Worm (Caenorhabditis elegans) whole organism, L2 larva: Measurements from ENCODE around the gene Y46G5A.23.

Source experiments
- C34F6.9 ChIP-seq: fragments of 150-350 bp; optimal IDR thresholded peaks from 2 replicates; lab custom pipeline; 2014; ENCODE audit warnings: missing biosample characterization, missing genetic modification characterization
- F13H6.1 ChIP-seq: sonication (generic microtip); optimal IDR thresholded peaks from 2 replicates; lab custom pipeline; 2016; ENCODE audit warnings: missing genetic modification characterization, missing compliant biosample characterization
- R02D3.7 ChIP-seq: fragments of 150-350 bp; optimal IDR thresholded peaks from 2 replicates; lab custom pipeline; 2014; ENCODE audit warnings: missing biosample characterization, missing genetic modification characterization
- Y55F3AM.14 ChIP-seq: fragments of 200-800 bp; sonication (Bioruptor generic); optimal IDR thresholded peaks from 2 replicates; lab custom pipeline; 2018; ENCODE audit warnings: mild to moderate bottlenecking, missing genetic modification characterization, missing compliant biosample characterization
- ZK546.5 ChIP-seq: sonication (generic microtip); optimal IDR thresholded peaks from 2 replicates; lab custom pipeline; 2017; ENCODE audit warnings: missing biosample characterization, missing genetic modification characterization
- alr-1 ChIP-seq: fragments of 150-350 bp; optimal IDR thresholded peaks from 2 replicates; lab custom pipeline; 2014; ENCODE audit warnings: missing biosample characterization, missing genetic modification characterization
- aly-2 ChIP-seq: fragments of 150-350 bp; optimal IDR thresholded peaks from 2 replicates; lab custom pipeline; 2014; ENCODE audit warnings: missing biosample characterization, missing genetic modification characterization
- ama-1 ChIP-seq: fragments of 150-350 bp; optimal IDR thresholded peaks from 2 replicates; lab custom pipeline; 2018; ENCODE audit warnings: inconsistent platforms
- blmp-1 ChIP-seq: sonication (generic microtip); optimal IDR thresholded peaks from 2 replicates; lab custom pipeline; 2017; ENCODE audit warnings: missing genetic modification characterization, mild to moderate bottlenecking, missing compliant biosample characterization, antibody characterized with exemption, moderate library complexity; ENCODE audit not compliant: insufficient read depth
- ceh-16 ChIP-seq: fragments of 150-350 bp; optimal IDR thresholded peaks from 2 replicates; lab custom pipeline; 2014; ENCODE audit warnings: missing biosample characterization, missing genetic modification characterization
- ceh-82 ChIP-seq: fragments of 150-350 bp; optimal IDR thresholded peaks from 2 replicates; lab custom pipeline; 2014; ENCODE audit warnings: missing biosample characterization, missing genetic modification characterization
- crh-2 ChIP-seq: sonication (generic microtip); optimal IDR thresholded peaks from 2 replicates; lab custom pipeline; 2017; ENCODE audit warnings: missing biosample characterization, missing genetic modification characterization
- dmd-4 ChIP-seq: sonication (generic microtip); optimal IDR thresholded peaks from 2 replicates; lab custom pipeline; 2017; ENCODE audit warnings: missing biosample characterization, missing genetic modification characterization
- elt-3 ChIP-seq: sonication (generic microtip); optimal IDR thresholded peaks from 2 replicates; lab custom pipeline; 2017; ENCODE audit warnings: missing biosample characterization, missing genetic modification characterization
- fos-1 ChIP-seq: fragments of 150-350 bp; optimal IDR thresholded peaks from 2 replicates; lab custom pipeline; 2014; ENCODE audit warnings: missing biosample characterization, missing genetic modification characterization
- gmeb-1 ChIP-seq: fragments of 150-350 bp; optimal IDR thresholded peaks from 2 replicates; lab custom pipeline; 2014; ENCODE audit warnings: missing biosample characterization, missing genetic modification characterization
- lin-11 ChIP-seq: fragments of 150-350 bp; sonication (generic microtip); optimal IDR thresholded peaks from 2 replicates; lab custom pipeline; 2014; ENCODE audit warnings: missing biosample characterization, missing genetic modification characterization, inconsistent platforms, mixed read lengths
- lin-13 ChIP-seq: fragments of 150-350 bp; optimal IDR thresholded peaks from 2 replicates; lab custom pipeline; 2014; ENCODE audit warnings: missing biosample characterization, missing genetic modification reagents, missing genetic modification characterization
- lin-39 ChIP-seq: fragments of 150-350 bp; optimal IDR thresholded peaks from 2 replicates; lab custom pipeline; 2014; ENCODE audit warnings: missing biosample characterization, missing genetic modification reagents, missing genetic modification characterization
- mab-5 ChIP-seq: fragments of 150-350 bp; optimal IDR thresholded peaks from 2 replicates; lab custom pipeline; 2014; ENCODE audit warnings: missing biosample characterization, missing genetic modification characterization
- mbf-1 ChIP-seq: sonication (generic microtip); optimal IDR thresholded peaks from 2 replicates; lab custom pipeline; 2017; ENCODE audit warnings: missing biosample characterization, missing genetic modification characterization
- mdl-1 ChIP-seq, 2 experiments: fragments of 150-350 bp in 1 of 2; sonication (generic microtip) in 1 of 2; optimal IDR thresholded peaks; 2 replicates each; lab custom pipeline; 2017; ENCODE audit warnings: missing biosample characterization in 2 of 2, missing genetic modification characterization in 2 of 2
- nhr-10 ChIP-seq: sonication (generic microtip); optimal IDR thresholded peaks from 2 replicates; lab custom pipeline; 2017; ENCODE audit warnings: missing biosample characterization, missing genetic modification characterization
- nhr-11 ChIP-seq: fragments of 150-350 bp; optimal IDR thresholded peaks from 2 replicates; lab custom pipeline; 2014; ENCODE audit warnings: missing biosample characterization, missing genetic modification characterization
- nhr-129 ChIP-seq: fragments of 150-350 bp; optimal IDR thresholded peaks from 2 replicates; lab custom pipeline; 2014; ENCODE audit warnings: missing biosample characterization, missing genetic modification characterization
- nhr-21 ChIP-seq: fragments of 150-350 bp; optimal IDR thresholded peaks from 2 replicates; lab custom pipeline; 2014; ENCODE audit warnings: missing biosample characterization, missing genetic modification characterization
- nhr-23 ChIP-seq: fragments of 150-350 bp; optimal IDR thresholded peaks from 2 replicates; lab custom pipeline; 2014; ENCODE audit warnings: missing biosample characterization, missing genetic modification reagents, missing genetic modification characterization
- nhr-237 ChIP-seq: fragments of 150-350 bp; optimal IDR thresholded peaks from 2 replicates; lab custom pipeline; 2014; ENCODE audit warnings: missing biosample characterization, missing genetic modification characterization
- sma-3 ChIP-seq: sonication (generic microtip); optimal IDR thresholded peaks from 2 replicates; lab custom pipeline; 2016; ENCODE audit warnings: missing genetic modification reagents, missing genetic modification characterization, missing compliant biosample characterization
- sma-9 ChIP-seq, 2 experiments: fragments of 150-350 bp in 1 of 2; sonication (generic microtip) in 1 of 2; optimal IDR thresholded peaks; 2 replicates each; lab custom pipeline; 2014 to 2016; ENCODE audit warnings: missing genetic modification characterization in 2 of 2, mild to moderate bottlenecking in 1 of 2, missing biosample characterization in 1 of 2, missing compliant biosample characterization in 1 of 2, missing genetic modification reagents in 1 of 2, moderate library complexity in 1 of 2
- unc-62 ChIP-seq: fragments of 150-350 bp; optimal IDR thresholded peaks from 2 replicates; lab custom pipeline; 2014; ENCODE audit warnings: missing biosample characterization, missing genetic modification reagents, missing genetic modification characterization
- zag-1 ChIP-seq: fragments of 150-350 bp; optimal IDR thresholded peaks from 2 replicates; lab custom pipeline; 2014; ENCODE audit warnings: missing biosample characterization, missing genetic modification characterization
- ztf-4 ChIP-seq: fragments of 150-350 bp; optimal IDR thresholded peaks from 2 replicates; lab custom pipeline; 2014; ENCODE audit warnings: missing biosample characterization, missing genetic modification characterization

Y46G5A.23 gene

DNA sequence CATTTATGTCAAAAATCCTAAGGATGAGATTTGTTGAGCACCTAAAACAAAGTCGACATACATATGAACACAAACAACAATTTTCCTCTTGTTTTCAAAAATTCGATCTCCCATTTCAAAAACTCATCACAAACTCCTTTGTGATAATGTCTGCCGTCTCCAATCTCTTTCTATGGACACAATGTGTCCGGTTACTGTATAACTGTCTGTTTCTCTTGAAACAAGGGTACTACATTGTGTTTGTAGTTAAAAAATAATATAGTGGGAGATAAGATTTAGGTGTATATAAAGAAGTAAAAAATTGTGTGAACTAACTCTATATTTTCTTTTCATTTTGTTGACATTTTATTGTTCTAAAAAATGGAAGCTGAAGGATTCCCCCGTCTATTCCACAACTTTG, 1.6 kb upstream of the Y46G5A.23 start, which contains the start of gene bcmo-1:
Gene bcmo-1 (plus strand): TSS at position 330 of the 400 bp plus-strand sequence.
- TF ChIP-seq nhr-21 (tag; lab: Kevin White, UChicago) = no peak
- no peak for TF ChIP-seq ceh-82
- TF ChIP-seq nhr-10 (tag; lab: Kevin White, UChicago) = no peak
- no peak for TF ChIP-seq dmd-4 (tag; lab: Kevin White, UChicago)
- no peak for TF ChIP-seq nhr-129
- no peak for TF ChIP-seq sma-9 (GFP tag; optimal IDR thresholded peaks at IDR 0.05; lab: Kevin White, UChicago)
- no peak for TF ChIP-seq sma-9 (tag; optimal IDR thresholded peaks at IDR 0.05; lab: Kevin White, UChicago)
- no peak for TF ChIP-seq blmp-1 (tag; lab: Kevin White, UChicago)
- no peak for TF ChIP-seq lin-11 (tag; lab: Kevin White, UChicago)
- no peak for TF ChIP-seq mab-5
- TF ChIP-seq, all 48 proteins: peak for 0

DNA sequence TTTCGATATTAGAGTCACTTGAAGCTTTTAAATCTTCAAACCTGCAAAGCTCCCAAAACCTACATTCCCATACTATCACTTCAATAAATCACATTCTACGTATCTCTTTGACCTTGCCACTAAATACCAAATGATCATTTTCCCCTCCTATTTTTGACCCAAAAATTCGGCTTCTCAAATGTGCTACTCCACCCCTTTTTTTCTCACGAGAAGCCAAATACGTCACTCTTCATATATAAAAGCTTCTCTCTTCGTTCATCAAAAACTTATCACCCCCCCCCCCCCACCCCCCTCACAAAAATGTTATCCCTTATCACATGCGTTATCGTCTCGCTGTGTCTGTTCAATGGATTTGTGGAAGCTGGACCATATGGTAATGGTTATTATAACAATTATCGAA, 2.0 kb downstream of the Y46G5A.23 start, which contains the start of gene Y46G5A.38:
Gene Y46G5A.38 (plus strand): TSS at position 301 of the 400 bp plus-strand sequence.
- TF ChIP-seq alr-1 (tag; lab: Kevin White, UChicago) = no peak
- TF ChIP-seq mbf-1 (tag; lab: Kevin White, UChicago) = no peak
- TF ChIP-seq elt-3 = no peak
- no peak for TF ChIP-seq ZK546.5 (tag; lab: Kevin White, UChicago)
- TF ChIP-seq ceh-82 = no peak
- no peak for TF ChIP-seq ceh-16 (tag; lab: Kevin White, UChicago)
- no peak for TF ChIP-seq nhr-11 (tag; lab: Kevin White, UChicago)
- TF ChIP-seq F13H6.1 (tag; lab: Kevin White, UChicago) = no peak
- no peak for TF ChIP-seq lin-39 (tag; lab: Kevin White, UChicago)
- no peak for TF ChIP-seq nhr-21 (tag; lab: Kevin White, UChicago)

DNA sequence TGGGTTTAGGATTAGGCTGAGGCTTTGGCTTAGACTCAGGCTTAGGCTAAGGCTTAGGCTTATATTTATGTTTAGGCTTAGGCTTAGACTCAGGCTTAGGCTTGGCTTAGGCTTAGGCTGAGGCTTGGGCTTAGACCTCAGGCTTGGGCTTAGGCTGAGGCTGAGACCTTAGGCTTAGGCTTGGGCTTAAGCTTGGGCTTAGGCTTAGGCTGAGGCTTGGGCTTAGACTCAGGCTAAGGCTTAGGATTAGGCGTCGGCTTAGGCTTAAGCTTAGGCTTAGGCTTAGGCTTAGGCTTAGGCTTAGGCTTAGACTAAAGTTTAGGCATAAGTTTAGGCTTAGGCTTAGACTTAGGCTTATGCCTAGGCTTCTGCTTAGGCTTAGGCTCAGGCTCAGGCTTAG, 4.3 kb downstream of the Y46G5A.23 start:
- TF ChIP-seq lin-11 (tag; lab: Kevin White, UChicago) (no peak), C34F6.9 (tag; lab: Kevin White, UChicago) (no peak), aly-2 (tag; lab: Kevin White, UChicago) (no peak), unc-62 (GFP tag; lab: Kevin White, UChicago) (no peak), mdl-1 (tag; optimal IDR thresholded peaks at IDR 0.05; lab: Kevin White, UChicago) (no peak), Y55F3AM.14 (GFP tag; lab: Kevin White, UChicago) (no peak), nhr-23 (tag; lab: Kevin White, UChicago) (no peak), elt-3 (no peak), R02D3.7 (tag; lab: Kevin White, UChicago) (no peak)

DNA sequence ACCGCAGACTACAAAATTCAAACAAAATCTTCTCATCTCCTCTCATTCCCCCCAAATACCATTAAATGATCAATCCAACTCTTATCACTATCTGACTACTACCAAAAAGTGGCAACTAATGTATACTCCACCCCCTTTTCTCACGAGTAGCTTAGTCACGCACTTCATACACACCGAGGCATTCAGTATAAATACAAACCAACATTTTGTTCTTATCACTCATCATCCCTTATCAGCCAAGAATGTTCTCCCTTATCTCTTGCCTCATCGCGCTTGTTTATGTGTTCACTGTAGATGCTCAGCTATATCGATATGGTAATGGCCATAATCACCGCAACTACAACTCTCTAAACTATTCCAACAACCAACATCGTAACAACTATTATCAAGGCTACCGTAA, 5.3 kb downstream of the Y46G5A.23 start, which contains the start of gene Y46G5A.36:
Gene Y46G5A.36 (plus strand): TSS at position 243 of the 400 bp plus-strand sequence.
- TF ChIP-seq aly-2 (tag; lab: Kevin White, UChicago) (no peak), fos-1 (tag; lab: Kevin White, UChicago) (peak; percentile 59), sma-3 (GFP tag; lab: Kevin White, UChicago) (no peak), alr-1 (tag; lab: Kevin White, UChicago) (no peak), sma-9 (GFP tag; optimal IDR thresholded peaks at IDR 0.05; lab: Kevin White, UChicago) (peak; percentile 21), sma-9 (tag; optimal IDR thresholded peaks at IDR 0.05; lab: Kevin White, UChicago) (no peak), crh-2 (peak; percentile 8), R02D3.7 (tag; lab: Kevin White, UChicago) (no peak)

DNA sequence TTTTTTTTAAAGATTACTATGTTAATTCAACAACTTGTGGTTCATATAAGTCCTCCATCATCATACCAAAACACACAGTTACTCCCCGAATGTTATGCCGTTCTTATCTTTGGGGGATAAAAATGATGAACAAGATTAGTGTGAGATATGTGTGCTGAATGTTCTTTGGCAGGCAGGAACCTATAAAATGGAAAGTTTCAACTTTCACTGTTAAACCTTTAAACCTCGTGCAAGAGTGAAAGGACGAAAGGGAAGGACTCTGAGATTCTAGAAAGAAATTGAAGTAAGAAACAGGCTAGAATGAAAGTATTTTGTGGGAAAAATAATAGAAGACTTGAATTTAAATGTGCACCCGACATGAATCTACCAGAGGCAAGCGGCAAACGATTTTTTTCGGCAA, 8.8 kb downstream of the Y46G5A.23 start:
- TF ChIP-seq blmp-1 (tag; lab: Kevin White, UChicago) (peak; percentile 80), ama-1 (lab: Kevin White, UChicago) (no peak)

DNA sequence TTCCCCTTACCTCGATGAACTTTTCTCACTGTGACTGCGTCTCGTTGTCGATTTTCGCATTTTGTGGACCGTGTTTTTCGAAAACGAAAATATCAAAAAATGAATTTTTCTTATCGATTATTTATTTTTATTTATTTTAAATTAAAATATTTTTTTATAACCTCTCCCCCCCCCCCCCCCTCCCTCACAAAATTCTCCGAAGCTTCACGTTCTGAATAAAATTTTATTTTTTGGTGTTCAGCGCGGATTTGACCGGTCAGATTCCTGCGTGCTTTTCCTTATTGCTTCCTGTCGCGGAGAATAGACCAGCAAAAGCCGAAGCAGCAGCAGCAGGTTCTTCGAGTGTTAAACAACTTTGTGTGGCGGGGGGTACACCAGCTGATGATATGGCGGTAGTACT, 10.3 kb downstream of the Y46G5A.23 start, which contains the start of gene Y46G5A.22:
Gene Y46G5A.22 (minus strand): TSS at position 101 of the 400 bp plus-strand sequence.
- TF ChIP-seq zag-1 (tag; lab: Kevin White, UChicago) (no peak), ceh-16 (tag; lab: Kevin White, UChicago) (no peak), lin-11 (tag; lab: Kevin White, UChicago) (no peak), ztf-4 (tag; lab: Kevin White, UChicago) (no peak), alr-1 (tag; lab: Kevin White, UChicago) (no peak), lin-13 (GFP tag; lab: Kevin White, UChicago) (no peak), ama-1 (lab: Kevin White, UChicago) (no peak), gmeb-1 (no peak), nhr-237 (tag; lab: Kevin White, UChicago) (no peak), nhr-21 (tag; lab: Kevin White, UChicago) (no peak)
- TF ChIP-seq, all 48 proteins: peak for 0
